Worm (Caenorhabditis elegans): Measurements from ENCODE around the gene C31B8.12.

ce11 chrV:2879801-2880200 is 47.7 kb downstream of the C31B8.12 start, which contains the start of gene str-39:
- TF ChIP-seq skn-1 (tag; optimal IDR thresholded peaks at IDR 0.05) = no peak
- TF ChIP-seq madf-5 (GFP tag; IDR thresholded peaks at IDR 0.05) = no peak
